Worm (Caenorhabditis elegans) whole organism, L4 larva: ENCODE measurements around the gene lurp-4.

Experiments
- F10B5.3 ChIP-seq: sonication (generic microtip); optimal IDR thresholded peaks from 2 replicates; lab custom pipeline; 2016; ENCODE audit warnings: mild to moderate bottlenecking, missing genetic modification characterization, missing compliant biosample characterization
- Y105C5A.15 ChIP-seq: fragments of 200-800 bp; sonication (Bioruptor generic); IDR thresholded peaks from 2 replicates; pipeline ENCODE4 v1.3.6; 2022; ENCODE audit warnings: missing genetic modification characterization, missing compliant biosample characterization
- aly-2 ChIP-seq: sonication (generic microtip); optimal IDR thresholded peaks from 2 replicates; lab custom pipeline; 2018; ENCODE audit warnings: missing biosample characterization, missing genetic modification characterization
- hlh-30 ChIP-seq: sonication (generic microtip); optimal IDR thresholded peaks from 2 replicates; lab custom pipeline; 2017; ENCODE audit warnings: antibody characterized with exemption, mild to moderate bottlenecking, missing genetic modification characterization, missing compliant biosample characterization; ENCODE audit not compliant: insufficient read depth
- jun-1 ChIP-seq: fragments of 150-350 bp; optimal IDR thresholded peaks from 2 replicates; lab custom pipeline; 2014; ENCODE audit warnings: missing biosample characterization, missing genetic modification reagents, missing genetic modification characterization
- lir-3 ChIP-seq: sonication (generic microtip); optimal IDR thresholded peaks from 2 replicates; lab custom pipeline; 2016; ENCODE audit warnings: mild to moderate bottlenecking, missing genetic modification characterization, missing compliant biosample characterization
- madf-9 ChIP-seq: fragments of 200-800 bp; sonication (Bioruptor generic); conservative IDR thresholded peaks from 2 replicates; pipeline ENCODE4 v1.3.6; 2022; ENCODE audit warnings: missing genetic modification reagents, missing genetic modification characterization, missing compliant biosample characterization
- nhr-6 ChIP-seq: fragments of 150-350 bp; optimal IDR thresholded peaks from 2 replicates; lab custom pipeline; 2014; ENCODE audit warnings: missing biosample characterization, missing genetic modification characterization
- nhr-77 ChIP-seq: fragments of 150-350 bp; optimal IDR thresholded peaks from 2 replicates; lab custom pipeline; 2014; ENCODE audit warnings: missing biosample characterization, missing genetic modification characterization
- pha-4 ChIP-seq, 2 experiments: fragments of 150-350 bp in 1 of 2; fragments of 200-800 bp in 1 of 2; sonication (Bioruptor generic) in 1 of 2; IDR thresholded peaks in 1 of 2; optimal IDR thresholded peaks in 1 of 2; 2 replicates each; pipeline versions ENCODE4 v1.3.6 to Lab custom; 2014 to 2022; ENCODE audit warnings: missing genetic modification characterization in 2 of 2, missing genetic modification reagents in 2 of 2, missing biosample characterization in 1 of 2, missing compliant biosample characterization in 1 of 2
- snpc-4 ChIP-seq: fragments of 150-350 bp; optimal IDR thresholded peaks from 2 replicates; lab custom pipeline; 2014; ENCODE audit warnings: missing biosample characterization, missing genetic modification characterization
- unc-62 ChIP-seq, 3 experiments: fragments of 150-350 bp in 1 of 3; sonication (generic microtip); optimal IDR thresholded peaks in 2 of 3; peaks in 1 of 3; 1 replicate in 1 of 3; 2 replicates in 2 of 3; lab custom pipeline; 2014 to 2017; ENCODE audit warnings: missing biosample characterization in 3 of 3, missing genetic modification characterization in 3 of 3, missing genetic modification reagents in 3 of 3, missing genotype in 1 of 3

ce11 chrV:13111599-13112191 is 19.2 kb downstream of the lurp-4 start:
- TF ChIP-seq unc-62 (GFP tag; optimal IDR thresholded peaks at IDR 0.05 in 1 of 2; lab: Kevin White, UChicago) (no peak), unc-62 (tag; optimal IDR thresholded peaks at IDR 0.05; lab: Kevin White, UChicago) (no peak), aly-2 (no peak), hlh-30 (tag; lab: Kevin White, UChicago) (no peak), madf-9 (GFP tag; lab: Robert Waterston, UW) (no peak), snpc-4 (no peak), lir-3 (tag; lab: Kevin White, UChicago) (no peak), pha-4 (GFP tag; IDR thresholded peaks at IDR 0.05; lab: Robert Waterston, UW) (no peak), pha-4 (tag; optimal IDR thresholded peaks at IDR 0.05; lab: Kevin White, UChicago) (no peak), Y105C5A.15 (GFP tag; lab: Robert Waterston, UW) (no peak), nhr-6 (tag; lab: Kevin White, UChicago) (no peak), jun-1 (tag; lab: Kevin White, UChicago) (no peak), nhr-77 (tag; lab: Kevin White, UChicago) (no peak), F10B5.3 (tag; lab: Kevin White, UChicago) (no peak)
